Fruit fly (Drosophila melanogaster) whole organism, embryonic: ENCODE measurements around the gene Trl.

Source experiments
- Abd-B ChIP-seq: fragments of 200-800 bp; sonication (Bioruptor generic); optimal IDR thresholded peaks from 2 replicates; lab custom pipeline; 2018; ENCODE audit warnings: missing biosample characterization, mild to moderate bottlenecking, missing genetic modification characterization, moderate library complexity
- Atf3 ChIP-seq: fragments of 200-800 bp; sonication (Bioruptor generic); optimal IDR thresholded peaks from 3 replicates; lab custom pipeline; 2016; ENCODE audit warnings: missing biosample characterization, missing genetic modification characterization
- Bdp1 ChIP-seq: fragments of 200-800 bp; sonication (Bioruptor generic); optimal IDR thresholded peaks from 3 replicates; lab custom pipeline; 2016; ENCODE audit warnings: missing biosample characterization, missing genetic modification characterization
- Bgb ChIP-seq: fragments of 200-800 bp; sonication (Bioruptor generic); IDR thresholded peaks from 2 replicates; pipeline ENCODE4 v1.3.6; 2022; ENCODE audit warnings: missing biosample characterization, missing genetic modification characterization; ENCODE audit not compliant: partially characterized antibody
- CG10366 ChIP-seq: fragments of 200-800 bp; sonication (Bioruptor generic); IDR thresholded peaks from 2 replicates; pipeline ENCODE4 v1.3.6; 2022; ENCODE audit warnings: missing biosample characterization, missing genetic modification characterization
- CG12155 ChIP-seq: fragments of 200-800 bp; sonication (Bioruptor generic); optimal IDR thresholded peaks from 3 replicates; lab custom pipeline; 2016; ENCODE audit warnings: missing biosample characterization, missing genetic modification characterization
- CG12299 ChIP-seq: fragments of 200-800 bp; sonication (Bioruptor generic); optimal IDR thresholded peaks from 2 replicates; lab custom pipeline; 2018; ENCODE audit warnings: missing biosample characterization, mild to moderate bottlenecking, missing genetic modification characterization
- CG12391 ChIP-seq: fragments of 200-800 bp; sonication (Bioruptor generic); optimal IDR thresholded peaks from 3 replicates; lab custom pipeline; 2018; ENCODE audit warnings: missing biosample characterization, mild to moderate bottlenecking, missing genetic modification characterization, moderate library complexity
- CG12942 ChIP-seq: fragments of 200-800 bp; sonication (Bioruptor generic); optimal IDR thresholded peaks from 3 replicates; lab custom pipeline; 2016; ENCODE audit warnings: missing biosample characterization, missing genetic modification characterization
- CG13775 ChIP-seq: fragments of 200-800 bp; sonication (Bioruptor generic); optimal IDR thresholded peaks from 3 replicates; lab custom pipeline; 2017; ENCODE audit warnings: missing biosample characterization, mild to moderate bottlenecking, missing genetic modification characterization
- CG15073 ChIP-seq: fragments of 200-800 bp; sonication (Bioruptor generic); optimal IDR thresholded peaks from 2 replicates; lab custom pipeline; 2016; ENCODE audit warnings: missing biosample characterization, missing genetic modification characterization
- CG18011 ChIP-seq: fragments of 200-800 bp; sonication (Bioruptor generic); optimal IDR thresholded peaks from 2 replicates; lab custom pipeline; 2017; ENCODE audit warnings: missing biosample characterization, missing genetic modification characterization, mild to moderate bottlenecking, moderate library complexity, missing genotype
- CG18764 ChIP-seq: fragments of 200-800 bp; sonication (Bioruptor generic); optimal IDR thresholded peaks from 3 replicates; lab custom pipeline; 2016; ENCODE audit warnings: missing biosample characterization, missing genetic modification characterization
- CG30020 ChIP-seq: fragments of 200-800 bp; optimal IDR thresholded peaks from 2 replicates; lab custom pipeline; 2019; ENCODE audit warnings: missing biosample characterization, mild to moderate bottlenecking, missing genetic modification characterization, moderate library complexity
- CG30403 ChIP-seq: fragments of 200-800 bp; sonication (Bioruptor generic); optimal IDR thresholded peaks from 3 replicates; lab custom pipeline; 2016; ENCODE audit warnings: missing biosample characterization, missing genetic modification characterization
- CG32772 ChIP-seq: fragments of 200-800 bp; sonication (Bioruptor generic); IDR thresholded peaks from 2 replicates; pipeline ENCODE4 v1.3.6; 2022; ENCODE audit warnings: missing biosample characterization, missing genetic modification characterization
- CG33557 ChIP-seq: fragments of 200-800 bp; sonication (Bioruptor generic); optimal IDR thresholded peaks from 2 replicates; lab custom pipeline; 2019; ENCODE audit warnings: missing biosample characterization, mild to moderate bottlenecking, missing genetic modification characterization, moderate library complexity
- CG3407 ChIP-seq: fragments of 200-800 bp; sonication (Bioruptor generic); optimal IDR thresholded peaks from 2 replicates; lab custom pipeline; 2018; ENCODE audit warnings: missing biosample characterization, mild to moderate bottlenecking, missing genetic modification characterization
- CG34422 ChIP-seq: fragments of 200-800 bp; sonication (Bioruptor generic); IDR thresholded peaks from 3 replicates; pipeline ENCODE4 v1.3.6; 2022; ENCODE audit warnings: missing biosample characterization, missing genetic modification characterization
- CG6254 ChIP-seq: fragments of 200-800 bp; sonication (Bioruptor generic); optimal IDR thresholded peaks from 3 replicates; lab custom pipeline; 2017; ENCODE audit warnings: mild to moderate bottlenecking, missing biosample characterization, missing genetic modification reagents, missing genetic modification characterization
- CG7357 ChIP-seq: fragments of 200-800 bp; sonication (Bioruptor generic); IDR thresholded peaks from 3 replicates; pipeline ENCODE4 v1.3.6; 2022; ENCODE audit warnings: missing biosample characterization, missing genetic modification characterization
- CG7745 ChIP-seq: fragments of 200-800 bp; sonication (Bioruptor generic); optimal IDR thresholded peaks from 2 replicates; lab custom pipeline; 2018; ENCODE audit warnings: missing biosample characterization, mild to moderate bottlenecking, missing genetic modification characterization, moderate library complexity
- CG8478 ChIP-seq: fragments of >200 bp; optimal IDR thresholded peaks from 2 replicates; lab custom pipeline; 2018
- CTCF ChIP-seq: fragments of 200-800 bp; sonication (Bioruptor generic); optimal IDR thresholded peaks from 2 replicates; lab custom pipeline; 2017; ENCODE audit warnings: missing biosample characterization, mild to moderate bottlenecking, missing genetic modification characterization, moderate library complexity
- Chrac-16 ChIP-seq: fragments of 200-800 bp; sonication (Bioruptor generic); optimal IDR thresholded peaks from 3 replicates; lab custom pipeline; 2016; ENCODE audit warnings: missing biosample characterization, missing genetic modification characterization
- Dek ChIP-seq: fragments of 200-800 bp; sonication (Bioruptor generic); optimal IDR thresholded peaks from 3 replicates; lab custom pipeline; 2019; ENCODE audit warnings: missing biosample characterization, mild to moderate bottlenecking, missing genetic modification characterization, moderate library complexity
- Dip3 ChIP-seq: fragments of 200-800 bp; sonication (Bioruptor generic); optimal IDR thresholded peaks from 3 replicates; lab custom pipeline; 2016; ENCODE audit warnings: missing biosample characterization, missing genetic modification characterization
- Dref ChIP-seq: fragments of 200-800 bp; sonication (Bioruptor generic); IDR thresholded peaks from 2 replicates; pipeline ENCODE4 v1.3.6; 2022; ENCODE audit warnings: missing biosample characterization, missing genetic modification characterization
- E2f1 ChIP-seq: fragments of 200-800 bp; sonication (Bioruptor generic); IDR thresholded peaks from 2 replicates; pipeline ENCODE4 v1.3.6; 2022; ENCODE audit warnings: missing biosample characterization, missing genetic modification characterization
- HLHmδ ChIP-seq: fragments of 200-800 bp; sonication (Bioruptor generic); optimal IDR thresholded peaks from 2 replicates; lab custom pipeline; 2018; ENCODE audit warnings: missing biosample characterization, mild to moderate bottlenecking, missing genetic modification characterization, moderate library complexity
- Oli ChIP-seq: fragments of 200-800 bp; sonication (Bioruptor generic); optimal IDR thresholded peaks from 2 replicates; lab custom pipeline; 2018; ENCODE audit warnings: missing biosample characterization, mild to moderate bottlenecking, missing genetic modification characterization, moderate library complexity
- Ravus ChIP-seq: fragments of 200-800 bp; sonication (Bioruptor generic); IDR thresholded peaks from 2 replicates; pipeline ENCODE4 v1.3.6; 2022; ENCODE audit warnings: missing biosample characterization, missing genetic modification characterization
- Tbp ChIP-seq: fragments of >200 bp; optimal IDR thresholded peaks from 2 replicates; lab custom pipeline; 2018; ENCODE audit warnings: missing biosample characterization, missing genetic modification characterization
- ab ChIP-seq: fragments of 200-800 bp; sonication (Bioruptor generic); optimal IDR thresholded peaks from 2 replicates; lab custom pipeline; 2016; ENCODE audit warnings: missing biosample characterization, missing genetic modification characterization
- ap ChIP-seq: fragments of 200-800 bp; sonication (Bioruptor generic); IDR thresholded peaks from 2 replicates; pipeline ENCODE4 v1.3.6; 2022; ENCODE audit warnings: missing biosample characterization, missing genetic modification characterization
- az2 ChIP-seq: fragments of 200-800 bp; sonication (Bioruptor generic); optimal IDR thresholded peaks from 3 replicates; lab custom pipeline; 2016; ENCODE audit warnings: missing biosample characterization, missing genetic modification characterization
- dmrt99B ChIP-seq: fragments of 200-800 bp; sonication (Bioruptor generic); optimal IDR thresholded peaks from 2 replicates; lab custom pipeline; 2018; ENCODE audit warnings: missing biosample characterization, mild to moderate bottlenecking, missing genetic modification characterization, moderate library complexity
- emc ChIP-seq: fragments of 200-800 bp; sonication (Bioruptor generic); optimal IDR thresholded peaks from 2 replicates; lab custom pipeline; 2016; ENCODE audit warnings: missing biosample characterization, missing genetic modification characterization
- gce ChIP-seq: fragments of 200-800 bp; sonication (Bioruptor generic); IDR thresholded peaks from 3 replicates; pipeline ENCODE4 v1.3.6; 2022; ENCODE audit warnings: missing biosample characterization, missing genetic modification characterization
- gfzf ChIP-seq: fragments of 200-800 bp; sonication (Bioruptor generic); optimal IDR thresholded peaks from 2 replicates; lab custom pipeline; 2016; ENCODE audit warnings: missing biosample characterization, mild to moderate bottlenecking, missing genetic modification characterization, moderate library complexity
- insv ChIP-seq, 2 experiments: fragments of 200-800 bp; sonication (Bioruptor generic); optimal IDR thresholded peaks; 3 replicates each; lab custom pipeline; 2016 to 2018; ENCODE audit warnings: missing biosample characterization in 2 of 2, missing genetic modification characterization in 2 of 2
- kay ChIP-seq: fragments of 200-800 bp; sonication (Bioruptor generic); optimal IDR thresholded peaks from 2 replicates; lab custom pipeline; 2016; ENCODE audit warnings: missing biosample characterization, missing genetic modification characterization
- lbe ChIP-seq: fragments of 200-800 bp; sonication (Bioruptor generic); optimal IDR thresholded peaks from 2 replicates; lab custom pipeline; 2016; ENCODE audit warnings: missing biosample characterization, mild to moderate bottlenecking, missing genetic modification characterization
- lov ChIP-seq, 2 experiments: fragments of 200-800 bp in 1 of 2; fragments of >200 bp in 1 of 2; sonication (Bioruptor generic) in 1 of 2; IDR thresholded peaks in 1 of 2; optimal IDR thresholded peaks in 1 of 2; 2 replicates in 1 of 2; 3 replicates in 1 of 2; pipeline versions ENCODE4 v1.3.6 to Lab custom; 2017 to 2022; ENCODE audit warnings: missing biosample characterization in 1 of 2, missing genetic modification characterization in 1 of 2
- luna ChIP-seq: fragments of 200-800 bp; sonication (Bioruptor generic); optimal IDR thresholded peaks from 2 replicates; lab custom pipeline; 2016; ENCODE audit warnings: missing biosample characterization, missing genetic modification characterization
- mld ChIP-seq: fragments of 200-800 bp; sonication (Bioruptor generic); IDR thresholded peaks from 3 replicates; pipeline ENCODE4 v1.3.6; 2022; ENCODE audit warnings: missing biosample characterization, missing genetic modification characterization; ENCODE audit not compliant: partially characterized antibody
- prd ChIP-seq, 3 experiments: fragments of >200 bp in 2 of 3; fragments of 200-800 bp in 1 of 3; sonication (Bioruptor generic) in 1 of 3; optimal IDR thresholded peaks in 2 of 3; IDR thresholded peaks in 1 of 3; 2 replicates in 2 of 3; 3 replicates in 1 of 3; pipeline versions ENCODE4 v1.3.6 to Lab custom; 2017 to 2022; ENCODE audit warnings: missing biosample characterization in 1 of 3, missing genetic modification characterization in 1 of 3
- tio ChIP-seq: fragments of 200-800 bp; sonication (Bioruptor generic); optimal IDR thresholded peaks from 2 replicates; lab custom pipeline; 2017; ENCODE audit warnings: missing biosample characterization, missing genetic modification characterization, inconsistent platforms
- tll ChIP-seq, 2 experiments: fragments of 200-800 bp in 1 of 2; fragments of >200 bp in 1 of 2; sonication (Bioruptor generic) in 1 of 2; optimal IDR thresholded peaks; 2 replicates each; lab custom pipeline; 2017 to 2019; ENCODE audit warnings: missing biosample characterization in 2 of 2, missing genetic modification characterization in 2 of 2, mild to moderate bottlenecking in 1 of 2, moderate library complexity in 1 of 2
- vvl ChIP-seq: fragments of 200-800 bp; sonication (Bioruptor generic); IDR thresholded peaks from 2 replicates; pipeline ENCODE4 v1.3.6; 2022; ENCODE audit warnings: missing biosample characterization, missing genetic modification characterization

The Trl gene

dm6 chr3L:14784949-14785408 is 24.1 kb upstream of the Trl start (continued):
- TF ChIP-seq gce (GFP tag; lab: Robert Waterston, UW) (peak; percentile 61; the same call in 2 of the 3 replicates), Oli (tag; lab: Kevin White, UChicago) (peak; percentile 99), CG8478 (no peak), Atf3 (GFP tag; lab: Kevin White, UChicago) (peak; percentile 92), CG15073 (GFP tag; lab: Kevin White, UChicago) (peak; percentile 82), Bgb (GFP tag; lab: Robert Waterston, UW) (no peak), gfzf (GFP tag; lab: Kevin White, UChicago) (no peak), Abd-B (GFP tag; lab: Kevin White, UChicago) (peak; percentile 97), Tbp (no peak), Dek (tag; lab: Kevin White, UChicago) (peak; percentile 95), Bdp1 (peak; percentile 88), CG3407 (GFP tag; lab: Kevin White, UChicago) (peak; percentile 91), Chrac-16 (peak; percentile 96), CG12299 (tag; lab: Kevin White, UChicago) (peak; percentile 94), CG12942 (GFP tag; lab: Kevin White, UChicago) (peak; percentile 93), Dref (GFP tag; lab: Robert Waterston, UW) (no peak), CG7745 (tag; lab: Kevin White, UChicago) (peak; percentile 16), emc (GFP tag; lab: Kevin White, UChicago) (peak; percentile 71), prd (optimal IDR thresholded peaks at IDR 0.05; lab: Kevin White, UChicago) (no peak), prd (GFP tag; IDR thresholded peaks at IDR 0.05; lab: Robert Waterston, UW) (peak; percentile 94), CG34422 (peak; percentile 81), CG18764 (GFP tag; lab: Kevin White, UChicago) (peak; percentile 93), HLHmδ (GFP tag; lab: Kevin White, UChicago) (no peak), tll (GFP tag; optimal IDR thresholded peaks at IDR 0.05; lab: Kevin White, UChicago) (peak in 1 of 2 experiments; percentile 46), az2 (GFP tag; lab: Kevin White, UChicago) (peak; percentile 96), ab (peak; percentile 77), CG32772 (GFP tag; lab: Robert Waterston, UW) (peak; percentile 89), insv (GFP tag; optimal IDR thresholded peaks at IDR 0.05; lab: Kevin White, UChicago) (peak; percentile 4 to 82), CG12155 (GFP tag; lab: Kevin White, UChicago) (peak; percentile 93), CG10366 (GFP tag; lab: Robert Waterston, UW) (peak; percentile 84), tio (GFP tag; lab: Kevin White, UChicago) (peak; percentile 98), Ravus (peak; percentile 81), lov (optimal IDR thresholded peaks at IDR 0.05; lab: Kevin White, UChicago) (no peak), lov (GFP tag; IDR thresholded peaks at IDR 0.05; lab: Robert Waterston, UW) (peak; percentile 79; the same call in 2 of the 3 replicates), ap (GFP tag; lab: Robert Waterston, UW) (peak; percentile 83), luna (GFP tag; lab: Kevin White, UChicago) (peak; percentile 77), dmrt99B (tag; lab: Kevin White, UChicago) (peak; percentile 98), CG30020 (tag; lab: Kevin White, UChicago) (peak; percentile 88), E2f1 (GFP tag; lab: Robert Waterston, UW) (peak; percentile 90), vvl (GFP tag; lab: Robert Waterston, UW) (no peak; the same call in none of the 2 replicates), CG33557 (peak; percentile 98), CG30403 (GFP tag; lab: Kevin White, UChicago) (peak; percentile 98), lbe (GFP tag; lab: Kevin White, UChicago) (peak; percentile 17), CG13775 (peak; percentile 97), mld (no peak), kay (GFP tag; lab: Kevin White, UChicago) (peak; percentile 87), Dip3 (peak; percentile 90), CG12391 (tag; lab: Kevin White, UChicago) (peak; percentile 98), CG6254 (GFP tag; lab: Kevin White, UChicago) (peak; percentile 96), CG7357 (peak; percentile 84), CG18011 (GFP tag; lab: Kevin White, UChicago) (peak; percentile 86), CTCF (GFP tag; lab: Kevin White, UChicago) (peak; percentile 72)
